Worm (Caenorhabditis elegans) whole organism, L4/young adult: ENCODE data around the gene pho-9.

Experiments used
- W03F9.2 ChIP-seq: fragments of 150-350 bp; optimal IDR thresholded peaks from 2 replicates; lab custom pipeline; 2014; ENCODE audit warnings: missing biosample characterization, missing genetic modification characterization
- dao-5 ChIP-seq: sonication (generic microtip); optimal IDR thresholded peaks from 2 replicates; lab custom pipeline; 2016; ENCODE audit warnings: missing genotype, missing genetic modification characterization, moderate library complexity, missing compliant biosample characterization
- him-1 ChIP-seq: sonication (generic microtip); optimal IDR thresholded peaks from 2 replicates; lab custom pipeline; 2016; ENCODE audit warnings: missing genotype, missing genetic modification reagents, missing genetic modification characterization, missing compliant biosample characterization

ce11 chrIII:2768635-2769034 lies 8.0 kb upstream of the pho-9 start, which contains the start of gene swsn-3:
- TF ChIP-seq him-1 (tag; lab: Kevin White, UChicago) (peak; percentile 13), W03F9.2 (tag; lab: Kevin White, UChicago) (peak; percentile 85), dao-5 (tag; lab: Kevin White, UChicago) (peak; percentile 9)
